Worm (Caenorhabditis elegans): ENCODE data around the gene rpl-23.

rpl-23 gene

DNA sequence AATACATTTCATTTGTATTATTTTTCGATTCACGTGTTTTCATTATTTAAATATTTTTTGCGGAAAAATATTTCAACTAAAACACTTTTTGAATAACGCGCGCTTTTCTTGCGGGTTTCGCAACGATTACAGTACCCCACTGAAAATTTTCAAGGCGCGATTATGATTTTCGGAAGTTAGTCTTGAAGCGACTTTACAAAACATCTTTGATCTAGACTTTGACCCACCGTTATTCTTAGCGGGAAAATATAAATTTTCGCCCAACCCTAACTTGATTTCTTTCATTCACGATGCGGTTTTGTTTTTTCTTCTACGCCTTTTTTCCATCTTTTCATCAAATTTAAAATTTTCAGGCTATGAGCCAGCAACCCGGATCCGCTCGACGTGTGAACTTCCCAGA, 21.9 kb upstream of the rpl-23 start, which contains the start of gene egg-1:
Gene egg-1, plus strand, starts transcription at position 354 of the 400 bp plus-strand sequence.
- TF ChIP-seq hnd-1 (tag; optimal IDR thresholded peaks at IDR 0.05), result no peak
- TF ChIP-seq tbx-37 (GFP tag; conservative IDR thresholded peaks at IDR 0.05), result no peak
- no peak for TF ChIP-seq hmg-4 (GFP tag; optimal IDR thresholded peaks at IDR 0.05)
- no peak for TF ChIP-seq flt-1 (GFP tag; IDR thresholded peaks at IDR 0.05)
- TF ChIP-seq sea-1 (GFP tag; conservative IDR thresholded peaks at IDR 0.05), result no peak
- TF ChIP-seq scrt-1 (GFP tag; IDR thresholded peaks at IDR 0.05), result no peak
- no peak for TF ChIP-seq B0310.2 (tag; optimal IDR thresholded peaks at IDR 0.05)
- no peak for TF ChIP-seq aly-1 (tag; optimal IDR thresholded peaks at IDR 0.05)
- TF ChIP-seq tra-4 (tag; optimal IDR thresholded peaks at IDR 0.05), result no peak
- TF ChIP-seq F13C5.2 (tag; optimal IDR thresholded peaks at IDR 0.05), result no peak
- TF ChIP-seq ama-1 (optimal IDR thresholded peaks at IDR 0.05), result no peak
- TF ChIP-seq pes-1 (GFP tag; IDR thresholded peaks at IDR 0.05), result no peak
- TF ChIP-seq ets-7 (tag; optimal IDR thresholded peaks at IDR 0.05), result no peak
- no peak for TF ChIP-seq ceh-36 (tag; optimal IDR thresholded peaks at IDR 0.05)
- TF ChIP-seq ceh-13 (GFP tag; optimal IDR thresholded peaks at IDR 0.05), result no peak
- no peak for TF ChIP-seq tbx-11 (GFP tag; IDR thresholded peaks at IDR 0.05)
- TF ChIP-seq hmbx-1 (tag; optimal IDR thresholded peaks at IDR 0.05), result no peak

ce11 chrIII:5722550-5722949, 16.6 kb upstream of the rpl-23 start, which contains the start of gene wrm-1:
Gene wrm-1, plus strand, starts transcription at chrIII:5722850.
- no peak for TF ChIP-seq hmg-4 (GFP tag; optimal IDR thresholded peaks at IDR 0.05)
- no peak for TF ChIP-seq ets-7 (tag; optimal IDR thresholded peaks at IDR 0.05)
- no peak for TF ChIP-seq ama-1 (optimal IDR thresholded peaks at IDR 0.05)

- TF ChIP-seq tbx-37 (GFP tag; conservative IDR thresholded peaks at IDR 0.05) (peak; percentile 12; the same call in 1 of the 2 replicates), scrt-1 (GFP tag; IDR thresholded peaks at IDR 0.05) (no peak), aly-1 (tag; optimal IDR thresholded peaks at IDR 0.05) (no peak), hmg-4 (GFP tag; optimal IDR thresholded peaks at IDR 0.05) (peak; percentile 21)
Observed at ce11 chrIII:5721888-5722287, 16.0 kb upstream of the rpl-23 start.

ce11 chrIII:5721488-5721887, 15.6 kb upstream of the rpl-23 start:
- no peak for TF ChIP-seq pes-1 (GFP tag; IDR thresholded peaks at IDR 0.05)
- TF ChIP-seq hmg-4 (GFP tag; optimal IDR thresholded peaks at IDR 0.05), result no peak
- no peak for TF ChIP-seq F13C5.2 (tag; optimal IDR thresholded peaks at IDR 0.05)
- no peak for TF ChIP-seq flt-1 (GFP tag; IDR thresholded peaks at IDR 0.05)
- TF ChIP-seq hmbx-1 (tag; optimal IDR thresholded peaks at IDR 0.05), result no peak
- no peak for TF ChIP-seq aly-1 (tag; optimal IDR thresholded peaks at IDR 0.05)
- TF ChIP-seq ceh-36 (tag; optimal IDR thresholded peaks at IDR 0.05), result no peak
- no peak for TF ChIP-seq hnd-1 (tag; optimal IDR thresholded peaks at IDR 0.05)
- TF ChIP-seq scrt-1 (GFP tag; IDR thresholded peaks at IDR 0.05), result no peak
- TF ChIP-seq ama-1 (optimal IDR thresholded peaks at IDR 0.05), result no peak
- TF ChIP-seq ets-7 (tag; optimal IDR thresholded peaks at IDR 0.05), result no peak
- no peak for TF ChIP-seq tbx-37 (GFP tag; conservative IDR thresholded peaks at IDR 0.05)
- TF ChIP-seq tbx-11 (GFP tag; IDR thresholded peaks at IDR 0.05), result no peak
- no peak for TF ChIP-seq tra-4 (tag; optimal IDR thresholded peaks at IDR 0.05)
- no peak for TF ChIP-seq sea-1 (GFP tag; conservative IDR thresholded peaks at IDR 0.05)

DNA sequence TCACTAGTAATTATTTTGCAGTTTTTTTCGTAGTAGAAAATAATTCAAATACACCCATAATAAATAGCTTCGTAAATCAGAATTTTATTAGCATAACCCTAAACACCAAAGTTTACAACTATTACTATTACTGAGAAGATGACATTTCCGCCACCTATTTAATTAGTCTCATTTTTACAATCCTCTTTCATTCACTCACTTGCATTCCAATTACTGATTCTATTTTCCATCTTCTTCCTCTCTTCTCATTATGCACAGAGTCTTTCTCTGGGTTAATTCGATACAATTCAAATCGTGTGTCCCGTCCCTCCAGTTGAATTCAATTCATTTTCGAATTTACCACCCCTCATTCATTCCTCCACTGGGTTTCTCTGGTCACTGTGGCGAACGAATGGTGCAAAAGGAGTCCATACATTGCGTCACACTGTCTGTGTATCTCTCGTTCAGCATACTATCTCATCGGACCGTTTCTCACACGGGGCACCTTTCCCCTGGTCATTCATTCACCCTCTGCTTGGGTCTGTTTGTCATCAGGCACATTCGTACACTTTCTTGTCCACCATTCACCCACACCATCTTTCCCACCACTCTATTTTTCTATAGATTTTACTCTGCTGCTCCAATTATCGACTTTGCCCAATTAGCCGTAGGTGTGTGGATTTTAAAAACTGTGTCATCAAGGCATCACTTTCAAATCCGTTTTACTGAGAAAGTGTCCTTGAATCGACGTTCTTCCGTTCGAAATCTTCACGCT, 14.5 kb upstream of the rpl-23 start:
- peak; percentile 51 for TF ChIP-seq aly-1 (tag; optimal IDR thresholded peaks at IDR 0.05)
- no peak for TF ChIP-seq flt-1 (GFP tag; IDR thresholded peaks at IDR 0.05)
- 0 out of 2 replicates have a peak, but pooled peaks have one; percentile 9 for TF ChIP-seq scrt-1 (GFP tag; IDR thresholded peaks at IDR 0.05)
- TF ChIP-seq hmg-4 (GFP tag; optimal IDR thresholded peaks at IDR 0.05), result peak; percentile 27
- TF ChIP-seq sea-1 (GFP tag; conservative IDR thresholded peaks at IDR 0.05), result no peak

- no peak for TF ChIP-seq hmbx-1 (tag; optimal IDR thresholded peaks at IDR 0.05)
- TF ChIP-seq flt-1 (GFP tag; IDR thresholded peaks at IDR 0.05), result no peak
- TF ChIP-seq tra-4 (tag; optimal IDR thresholded peaks at IDR 0.05), result no peak
- no peak for TF ChIP-seq ceh-13 (GFP tag; optimal IDR thresholded peaks at IDR 0.05)
- TF ChIP-seq scrt-1 (GFP tag; IDR thresholded peaks at IDR 0.05), result no peak
- no peak for TF ChIP-seq hmg-4 (GFP tag; optimal IDR thresholded peaks at IDR 0.05)
- TF ChIP-seq ceh-36 (tag; optimal IDR thresholded peaks at IDR 0.05), result no peak
- TF ChIP-seq sea-1 (GFP tag; conservative IDR thresholded peaks at IDR 0.05), result no peak
- no peak for TF ChIP-seq F13C5.2 (tag; optimal IDR thresholded peaks at IDR 0.05)
- no peak for TF ChIP-seq ets-7 (tag; optimal IDR thresholded peaks at IDR 0.05)
- TF ChIP-seq B0310.2 (tag; optimal IDR thresholded peaks at IDR 0.05), result no peak
- TF ChIP-seq aly-1 (tag; optimal IDR thresholded peaks at IDR 0.05), result no peak
- TF ChIP-seq ama-1 (optimal IDR thresholded peaks at IDR 0.05), result no peak
- TF ChIP-seq tbx-37 (GFP tag; conservative IDR thresholded peaks at IDR 0.05), result no peak
- no peak for TF ChIP-seq hnd-1 (tag; optimal IDR thresholded peaks at IDR 0.05)
- no peak for TF ChIP-seq pes-1 (GFP tag; IDR thresholded peaks at IDR 0.05)
Observed at ce11 chrIII:5719832-5720194, 13.9 kb upstream of the rpl-23 start.

ce11 chrIII:5719105-5719831, 13.3 kb upstream of the rpl-23 start:
- TF ChIP-seq ceh-13 (GFP tag; optimal IDR thresholded peaks at IDR 0.05) (no peak), tbx-37 (GFP tag; conservative IDR thresholded peaks at IDR 0.05) (no peak), hnd-1 (tag; optimal IDR thresholded peaks at IDR 0.05) (no peak), aly-1 (tag; optimal IDR thresholded peaks at IDR 0.05) (no peak)

DNA sequence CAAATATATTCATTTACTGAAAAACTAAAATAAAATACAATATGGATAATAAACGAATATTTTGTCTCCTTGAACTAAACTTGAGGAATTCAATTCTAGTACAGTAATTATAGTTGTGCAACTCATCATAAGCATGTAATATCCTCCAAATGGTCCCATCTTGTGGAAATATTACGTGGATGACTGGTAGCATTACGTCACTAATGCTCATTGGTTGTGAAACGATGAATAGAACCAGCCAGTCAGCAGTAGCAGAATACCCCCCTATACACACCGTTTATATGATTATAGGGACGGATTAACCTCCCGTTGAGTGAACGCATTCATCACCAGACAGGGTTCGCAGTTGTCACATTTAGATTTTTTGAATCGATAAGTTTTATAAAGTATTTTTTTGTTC, 12.5 kb upstream of the rpl-23 start:
- no peak for TF ChIP-seq scrt-1 (GFP tag; IDR thresholded peaks at IDR 0.05)
- TF ChIP-seq ama-1 (optimal IDR thresholded peaks at IDR 0.05), result no peak
- no peak for TF ChIP-seq aly-1 (tag; optimal IDR thresholded peaks at IDR 0.05)
- TF ChIP-seq B0310.2 (tag; optimal IDR thresholded peaks at IDR 0.05), result no peak
- no peak for TF ChIP-seq ets-7 (tag; optimal IDR thresholded peaks at IDR 0.05)
- TF ChIP-seq hnd-1 (tag; optimal IDR thresholded peaks at IDR 0.05), result no peak
- no peak for TF ChIP-seq flt-1 (GFP tag; IDR thresholded peaks at IDR 0.05)

Data from whole organism, early embryonic.